Worm (Caenorhabditis elegans) whole organism, dauer: Measurements from ENCODE around the gene dyf-4.

Experiments used
- unc-62 ChIP-seq: sonication (generic microtip); optimal IDR thresholded peaks from 2 replicates; lab custom pipeline; 2017; ENCODE audit warnings: missing biosample characterization, missing genetic modification reagents, missing genetic modification characterization

The dyf-4 gene

DNA sequence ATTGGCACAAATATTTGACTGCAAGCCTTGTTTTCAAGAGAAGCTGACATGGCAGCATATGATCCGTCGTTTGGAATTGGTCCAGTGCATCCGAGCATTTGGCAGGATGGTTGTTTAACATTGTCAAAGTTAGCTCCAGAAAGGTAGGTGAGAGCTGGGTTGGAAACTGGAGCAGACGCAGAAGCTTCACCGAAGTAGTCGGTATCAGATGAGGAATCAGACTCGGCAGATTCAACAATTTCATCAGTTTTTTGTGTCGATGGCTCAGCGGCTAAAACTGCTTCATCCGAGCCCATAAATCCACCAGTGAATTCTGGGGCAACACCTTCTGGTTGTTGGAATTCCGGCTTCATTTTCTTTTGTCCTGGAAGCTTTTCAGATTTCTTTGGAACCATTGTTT, 24.1 kb upstream of the dyf-4 start:
- TF ChIP-seq unc-62 (GFP tag; lab: Kevin White, UChicago): no peak

DNA sequence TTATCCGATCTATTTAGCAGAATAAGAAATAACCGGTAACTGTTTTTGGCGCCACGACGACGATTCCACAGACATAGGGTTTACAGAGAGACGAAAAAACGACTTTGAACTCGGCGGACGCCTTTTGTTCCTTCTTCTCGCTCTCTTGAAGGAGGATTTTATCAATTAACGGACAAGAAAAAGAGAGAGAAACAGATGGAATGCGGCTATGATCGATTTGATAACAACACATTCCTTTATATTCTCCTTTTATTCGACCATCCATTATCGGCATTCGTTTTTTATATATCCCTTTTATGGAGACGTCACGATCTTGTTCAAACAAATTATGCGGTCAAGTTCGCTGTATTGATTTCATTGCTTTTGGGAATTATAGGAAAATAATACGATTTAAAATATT, 23.3 kb upstream of the dyf-4 start:
- TF ChIP-seq unc-62 (GFP tag; lab: Kevin White, UChicago): no peak

DNA sequence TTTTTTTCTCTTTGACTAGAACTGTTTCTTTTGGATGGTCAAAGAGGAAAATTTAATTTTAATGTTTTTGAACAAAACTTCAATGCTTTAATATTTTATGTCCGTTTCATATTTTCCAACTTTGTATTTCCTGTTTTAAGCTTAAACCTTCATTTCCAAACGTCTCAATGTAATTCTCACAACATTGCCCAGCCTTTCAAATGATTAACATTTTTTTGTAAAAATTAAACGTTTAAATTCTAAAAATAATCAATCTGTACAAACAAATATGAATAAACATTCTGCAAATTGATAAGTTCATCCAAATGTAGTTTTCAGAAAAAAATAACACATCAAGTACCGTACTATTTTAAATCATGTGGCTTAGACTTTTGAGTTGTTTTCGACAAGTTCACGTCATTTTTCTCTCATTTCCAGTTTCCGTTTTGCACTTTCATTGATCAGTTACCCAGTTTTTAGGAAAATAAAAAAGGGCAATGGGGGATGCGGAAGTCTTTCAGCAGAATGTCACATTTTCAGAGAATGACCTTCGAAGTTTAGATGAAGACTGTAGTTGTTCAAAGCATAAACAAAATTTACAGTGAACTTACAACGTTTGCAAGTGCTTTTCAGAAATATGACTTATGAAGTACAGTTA, 17.3 kb upstream of the dyf-4 start:
- TF ChIP-seq unc-62 (GFP tag; lab: Kevin White, UChicago): no peak

DNA sequence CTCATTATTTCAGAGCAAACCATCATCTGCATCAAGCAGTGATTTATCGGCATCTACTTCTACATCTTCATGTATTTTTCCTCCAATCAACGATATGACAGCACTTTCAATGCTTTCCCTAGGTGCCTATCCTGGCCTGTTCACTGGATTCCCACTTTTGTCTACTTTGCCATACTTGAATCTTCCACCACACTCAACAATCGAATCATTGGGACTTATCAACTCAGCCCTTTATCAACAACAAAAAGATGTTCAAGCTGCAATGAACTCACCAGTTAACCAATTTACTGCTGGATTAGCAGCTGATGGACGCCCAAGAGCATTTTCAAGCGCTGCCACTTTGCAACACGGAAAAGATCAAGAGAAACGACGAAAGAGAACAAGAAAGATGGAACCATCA, 15.7 kb upstream of the dyf-4 start:
- no peak for TF ChIP-seq unc-62 (GFP tag; lab: Kevin White, UChicago)

DNA sequence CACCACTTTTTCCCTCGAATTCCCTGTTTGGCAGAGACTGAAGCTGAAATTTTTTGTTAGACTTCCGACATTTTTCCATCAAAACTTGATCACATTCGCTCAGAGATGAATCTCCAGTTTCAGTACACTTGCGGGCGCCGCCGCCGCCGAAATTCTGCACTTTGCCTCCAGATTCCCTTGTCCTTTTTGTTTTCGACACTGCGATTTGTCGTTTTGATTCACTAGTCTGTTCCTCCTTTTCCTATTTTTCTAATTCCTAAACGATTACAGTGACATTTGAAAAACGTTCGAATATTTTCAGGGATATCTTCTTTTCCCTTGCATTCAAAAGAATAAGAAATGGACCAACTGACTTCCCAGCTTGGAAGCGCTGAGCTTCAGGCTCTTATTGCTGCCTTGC, 15.2 kb upstream of the dyf-4 start, which contains the start of gene F45D3.2:
Gene F45D3.2 (plus strand): TSS at position 301 of the 400 bp plus-strand sequence.
- TF ChIP-seq unc-62 (GFP tag; lab: Kevin White, UChicago): no peak

DNA sequence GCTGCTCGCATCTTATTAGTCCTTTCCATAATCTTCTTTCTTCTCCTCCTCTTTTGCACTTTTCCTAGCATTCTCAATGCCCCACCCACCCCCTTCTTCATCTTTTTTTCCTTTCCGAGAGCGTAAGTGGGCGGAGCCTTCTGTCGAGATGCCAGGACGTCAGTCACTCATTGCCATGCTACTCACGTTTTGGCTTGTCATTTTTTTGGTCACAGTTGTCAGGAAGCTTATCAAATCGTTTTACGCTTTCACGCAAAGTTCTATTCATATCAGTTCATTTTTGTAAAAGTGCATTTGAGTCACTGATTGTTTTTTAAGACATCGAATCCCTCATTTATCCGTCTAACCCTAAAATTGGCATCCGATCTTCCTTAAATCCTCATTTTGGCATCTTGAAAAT, 14.5 kb upstream of the dyf-4 start:
- TF ChIP-seq unc-62 (GFP tag; lab: Kevin White, UChicago): no peak

DNA sequence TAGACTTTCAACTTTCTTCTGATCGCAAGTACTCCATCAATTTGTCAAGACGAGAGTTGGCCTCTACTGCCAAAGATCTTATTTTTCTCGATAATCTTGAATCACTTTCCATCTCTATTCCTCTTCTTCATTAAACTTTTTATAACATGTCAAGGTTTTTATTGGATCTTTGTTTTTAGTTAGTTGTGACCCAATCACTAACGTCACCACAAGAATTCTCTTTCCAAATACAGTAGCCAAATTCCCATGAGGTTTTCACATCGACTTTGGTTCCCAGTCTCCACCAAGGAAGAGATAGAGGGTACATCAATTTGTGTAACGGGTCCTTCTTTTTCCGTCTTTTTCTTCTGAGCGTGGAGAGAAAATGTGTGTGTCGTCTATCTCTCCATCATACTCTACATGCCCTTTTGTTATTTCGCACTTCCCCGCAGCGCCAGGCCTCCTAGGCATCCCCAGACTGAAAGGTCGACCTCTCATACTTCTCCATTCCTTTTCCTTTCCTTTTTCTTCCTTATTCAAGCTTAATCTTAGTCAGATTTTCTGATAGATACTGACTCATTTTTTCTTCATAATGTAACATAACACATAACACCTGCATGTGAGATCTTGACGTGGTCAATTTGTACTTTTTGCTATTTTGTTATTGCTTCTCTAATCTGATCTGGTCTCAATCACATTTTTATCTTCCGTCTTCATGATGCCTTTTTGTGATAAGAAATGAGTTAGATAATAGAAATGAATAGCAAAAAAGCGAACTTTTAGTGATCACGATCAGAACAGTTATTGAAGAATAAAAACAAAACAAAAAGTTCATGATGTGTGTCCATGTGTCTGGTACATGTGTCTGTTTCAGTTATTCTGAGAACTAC, 13.7 kb upstream of the dyf-4 start:
- TF ChIP-seq unc-62 (GFP tag; lab: Kevin White, UChicago): no peak

DNA sequence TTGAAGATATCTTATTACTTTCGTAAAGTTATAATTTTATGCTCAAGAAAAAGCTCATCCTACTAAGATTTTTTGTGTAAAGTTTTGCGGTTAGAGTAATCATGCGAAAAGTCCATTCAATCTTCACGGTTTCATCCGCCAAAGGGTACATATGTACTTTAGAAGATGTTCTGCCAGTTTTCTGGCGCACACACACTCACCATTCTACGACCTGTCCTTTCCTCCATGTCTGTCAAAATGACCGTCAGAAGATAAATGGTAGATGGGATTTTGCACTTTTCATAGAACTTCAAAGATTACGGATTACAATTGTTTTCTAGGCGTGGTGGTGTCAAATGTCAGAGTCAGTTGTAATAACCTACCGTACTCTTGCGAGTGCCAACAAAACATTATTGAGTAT, 12.0 kb upstream of the dyf-4 start:
- TF ChIP-seq unc-62 (GFP tag; lab: Kevin White, UChicago): no peak

DNA sequence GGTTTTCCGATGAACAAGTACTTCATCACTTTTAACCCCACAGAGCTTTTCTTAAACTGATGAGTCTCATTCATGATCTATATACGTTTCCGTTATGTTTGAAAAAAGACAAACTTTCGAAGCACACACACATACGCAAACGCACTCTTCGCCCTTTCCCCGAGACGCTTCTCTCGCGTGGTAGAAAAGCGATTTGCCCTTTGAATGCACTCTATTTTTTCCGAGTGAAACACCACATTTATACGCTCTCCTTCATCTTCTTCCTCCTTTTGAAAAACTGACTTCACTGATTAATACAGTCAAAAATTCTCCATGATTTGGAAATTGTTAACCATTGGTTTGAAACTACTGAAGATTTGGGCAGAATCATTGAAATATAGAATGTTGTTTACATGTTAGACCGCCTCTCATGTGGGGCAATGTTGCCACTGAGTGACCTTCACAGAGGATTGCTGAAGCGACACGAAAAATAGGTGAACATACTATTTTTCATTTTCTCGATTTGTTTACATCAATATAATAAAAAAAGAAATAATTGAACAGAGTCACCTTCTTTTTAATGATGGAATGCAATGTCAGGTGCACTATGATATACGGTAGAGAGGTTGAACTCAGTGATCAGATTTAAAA, 11.0 kb upstream of the dyf-4 start:
- no peak for TF ChIP-seq unc-62 (GFP tag; lab: Kevin White, UChicago)

DNA sequence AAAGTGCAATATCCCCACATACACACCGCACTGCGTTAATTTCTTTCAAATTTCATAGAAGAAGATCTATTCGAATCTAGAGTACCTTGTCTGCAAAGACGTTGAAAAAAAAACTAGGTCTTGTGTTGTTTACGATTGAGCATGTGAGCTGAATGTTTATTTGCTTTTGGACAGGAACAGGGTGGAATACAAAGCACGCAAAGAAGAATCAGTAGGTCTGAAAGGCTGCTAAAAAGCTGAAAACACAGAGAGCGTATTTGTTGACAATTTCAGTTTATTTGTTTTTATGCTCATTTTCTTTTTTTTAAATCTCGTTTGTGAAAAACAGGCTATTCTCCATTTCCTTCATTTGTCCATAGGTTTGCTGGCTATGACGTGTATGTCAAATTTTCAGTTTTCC, 9.4 kb upstream of the dyf-4 start:
- TF ChIP-seq unc-62 (GFP tag; lab: Kevin White, UChicago): no peak

DNA sequence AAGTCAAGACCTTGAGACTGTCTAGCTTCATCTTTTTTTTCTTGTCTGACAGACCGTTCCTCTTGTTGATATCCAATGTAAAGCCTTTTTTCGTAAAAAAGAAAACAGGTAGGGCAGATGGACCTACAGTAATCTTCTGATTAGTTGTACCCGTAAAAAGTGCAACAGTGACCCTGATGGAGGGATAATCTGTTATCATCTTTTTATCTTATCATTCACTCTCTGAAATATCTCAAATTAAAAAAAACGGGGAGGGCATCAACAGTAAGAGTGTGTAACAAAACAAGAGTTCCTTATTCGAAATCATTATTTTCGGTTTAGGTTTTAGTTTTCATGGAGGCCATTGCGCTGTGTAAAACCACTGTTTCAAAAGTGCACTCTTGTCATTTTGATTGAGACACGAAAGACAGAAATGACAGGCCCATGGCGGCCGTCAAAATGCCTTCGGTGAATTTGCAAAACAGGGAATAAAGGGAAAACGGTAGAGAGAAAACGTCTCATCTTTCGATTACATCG, 8.2 kb upstream of the dyf-4 start:
- TF ChIP-seq unc-62 (GFP tag; lab: Kevin White, UChicago): peak; percentile 25

DNA sequence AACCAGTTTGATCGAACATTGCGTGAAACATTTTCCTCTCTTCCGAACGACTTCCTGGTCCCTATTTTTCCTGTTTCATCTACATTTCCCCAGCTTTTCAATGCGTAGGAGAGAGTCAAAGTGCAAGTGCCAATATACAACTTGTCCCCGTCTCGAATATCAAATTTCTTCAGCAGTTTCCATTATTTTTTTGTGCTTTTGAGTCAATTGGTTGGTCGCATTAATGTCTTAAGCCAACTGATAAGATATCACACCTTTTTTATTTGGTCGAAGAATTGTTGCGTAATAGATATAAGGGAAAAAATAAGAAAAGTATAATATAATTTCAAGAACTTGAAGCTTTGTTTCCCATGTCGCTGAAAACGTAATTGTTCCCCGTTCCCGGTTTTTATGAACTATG, 6.8 kb upstream of the dyf-4 start:
- no peak for TF ChIP-seq unc-62 (GFP tag; lab: Kevin White, UChicago)

DNA sequence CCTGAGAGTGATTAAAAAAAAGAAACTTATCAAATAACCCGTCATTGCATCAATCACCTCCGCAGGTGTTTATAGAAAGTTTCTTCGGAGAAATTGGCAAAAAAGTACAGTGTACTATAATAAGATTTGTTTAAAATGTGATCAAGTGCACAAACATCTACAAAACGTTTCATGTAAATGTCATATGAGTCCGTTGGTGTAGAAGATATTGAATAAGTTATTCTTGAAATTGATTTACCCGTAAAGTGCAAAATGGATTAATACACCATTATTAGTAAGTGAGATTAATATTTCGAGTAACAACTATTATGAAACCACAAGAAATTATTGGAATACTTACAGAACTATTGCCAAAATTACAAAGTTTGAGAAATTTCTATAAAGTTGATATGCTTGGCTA, 5.5 kb upstream of the dyf-4 start:
- no peak for TF ChIP-seq unc-62 (GFP tag; lab: Kevin White, UChicago)

DNA sequence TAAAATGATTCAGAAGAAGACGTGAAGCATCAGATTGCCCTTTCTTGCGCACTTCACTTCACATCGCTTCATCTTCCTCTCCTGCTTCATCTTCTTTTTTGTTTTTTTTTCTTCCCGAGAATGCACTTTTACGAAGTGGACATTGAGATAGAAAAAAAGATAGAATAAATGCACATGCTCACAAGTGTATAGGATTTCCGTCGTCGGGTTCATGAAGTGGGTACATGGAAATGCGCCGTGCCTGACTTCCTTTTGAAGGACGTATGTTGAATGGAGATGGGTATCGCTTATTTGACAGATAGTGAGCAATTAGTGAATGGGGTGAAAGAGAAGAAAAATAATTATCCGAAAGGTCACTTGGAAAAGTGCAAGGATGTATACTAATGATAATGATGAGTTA, 4.6 kb upstream of the dyf-4 start:
- no peak for TF ChIP-seq unc-62 (GFP tag; lab: Kevin White, UChicago)

DNA sequence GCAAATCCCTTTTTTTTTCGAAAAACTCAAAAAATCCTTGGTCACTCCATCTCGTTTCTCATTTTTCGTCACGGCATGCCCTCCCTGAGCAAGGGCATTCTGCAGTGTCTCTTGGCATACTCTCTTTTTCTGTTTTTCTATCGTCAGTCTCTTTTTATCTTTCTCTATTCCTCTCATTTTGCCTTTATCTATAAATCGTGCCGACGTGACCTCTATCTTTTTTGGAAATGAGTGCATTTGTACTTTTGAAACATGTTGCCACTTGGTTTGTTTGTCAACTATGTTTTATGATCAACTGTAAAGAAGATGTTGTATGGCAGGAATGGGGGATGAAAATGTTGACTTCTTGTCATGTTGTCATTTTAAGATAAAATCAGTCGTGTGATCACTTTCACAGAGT, 3.4 kb upstream of the dyf-4 start:
- no peak for TF ChIP-seq unc-62 (GFP tag; lab: Kevin White, UChicago)

DNA sequence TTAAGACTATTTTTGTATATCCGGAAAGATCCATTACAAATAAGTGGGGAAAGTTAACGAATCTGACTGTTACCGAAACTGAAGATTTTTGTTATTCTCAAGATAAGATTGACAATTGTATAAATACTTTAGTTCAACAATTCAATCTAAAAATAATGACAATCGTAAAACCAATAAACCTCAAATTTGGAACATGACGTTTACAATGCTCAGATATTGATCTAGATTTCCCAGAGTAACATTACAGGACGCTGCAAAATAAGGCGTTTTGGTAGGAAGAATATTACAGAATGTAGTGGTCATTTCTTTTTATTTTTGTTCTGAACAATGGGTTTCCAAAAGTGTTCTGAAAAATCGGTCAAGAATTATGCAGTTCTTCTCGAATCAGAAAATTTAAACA, 1.2 kb upstream of the dyf-4 start, which contains the start of gene F45D3.1:
Gene F45D3.1 (plus strand): TSS at position 301 of the 400 bp plus-strand sequence.
- no peak for TF ChIP-seq unc-62 (GFP tag; lab: Kevin White, UChicago)
